Fruit fly (Drosophila melanogaster) S2 (cell line): Measurements from ENCODE around the gene Gug.

Source experiments
- CG8478 ChIP-seq: fragments of >200 bp; optimal IDR thresholded peaks from 2 replicates; lab custom pipeline; 2018
- CTCF ChIP-seq, 2 experiments: fragments of >200 bp; optimal IDR thresholded peaks; 2 replicates each; lab custom pipeline; 2018

- TF ChIP-seq CG8478 (lab: Kevin White, UChicago) (no peak), CTCF (optimal IDR thresholded peaks at IDR 0.05; lab: Kevin White, UChicago) (peak; percentile 27 to 28)
Observed at dm6 chr3L:8449800-8450690, at the start of gene Gug.
